Worm (Caenorhabditis elegans): ENCODE results near the gene C44B7.7.

- TF ChIP-seq snpc-4 (tag; optimal IDR thresholded peaks at IDR 0.05) (no peak), nhr-76 (tag; optimal IDR thresholded peaks at IDR 0.05) (no peak), tbx-2 (tag; optimal IDR thresholded peaks at IDR 0.05) (no peak), ama-1 (optimal IDR thresholded peaks at IDR 0.05) (no peak), nhr-77 (tag; optimal IDR thresholded peaks at IDR 0.05) (no peak), ztf-11 (tag; optimal IDR thresholded peaks at IDR 0.05) (no peak), ceh-16 (tag; optimal IDR thresholded peaks at IDR 0.05) (no peak)
These were observed 33.2 kb downstream of the C44B7.7 start for ce11 chrII:6846723-6847122.

Data from whole organism, L3 larva.